Fruit fly (Drosophila melanogaster) whole organism, larva: ENCODE measurements around the gene Eip93F.

Source experiments
- noc ChIP-seq: fragments of 200-800 bp; sonication (Bioruptor generic); optimal IDR thresholded peaks from 3 replicates; lab custom pipeline; 2019; ENCODE audit warnings: missing biosample characterization, mild to moderate bottlenecking, missing genetic modification characterization, moderate library complexity

The Eip93F gene

DNA sequence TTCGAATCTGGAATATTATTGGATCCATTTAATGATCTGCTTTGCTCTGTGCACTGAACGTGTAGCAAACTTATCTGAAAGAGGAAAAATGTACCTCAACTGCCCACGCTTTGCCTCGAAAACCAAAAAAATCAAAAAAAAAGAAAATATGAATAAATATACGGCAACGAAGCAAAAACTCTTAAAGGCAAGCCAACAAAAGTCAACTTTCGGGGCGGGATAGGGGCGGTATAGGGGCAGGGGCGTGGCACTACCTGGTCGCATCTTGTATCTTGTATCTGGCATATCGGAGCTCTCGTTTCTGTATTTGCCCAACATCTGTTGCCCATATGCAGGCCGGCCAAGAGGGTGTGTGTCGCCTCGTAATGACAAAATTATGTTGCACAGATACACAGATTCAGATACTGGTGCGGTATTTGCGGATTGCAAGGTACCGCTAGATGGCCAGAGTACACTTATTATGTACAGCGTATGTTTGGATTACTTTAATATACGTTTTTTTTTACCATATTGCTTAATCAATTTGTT, 95.6 kb downstream of the Eip93F start:
- no peak for TF ChIP-seq noc (tag; lab: Kevin White, UChicago)

DNA sequence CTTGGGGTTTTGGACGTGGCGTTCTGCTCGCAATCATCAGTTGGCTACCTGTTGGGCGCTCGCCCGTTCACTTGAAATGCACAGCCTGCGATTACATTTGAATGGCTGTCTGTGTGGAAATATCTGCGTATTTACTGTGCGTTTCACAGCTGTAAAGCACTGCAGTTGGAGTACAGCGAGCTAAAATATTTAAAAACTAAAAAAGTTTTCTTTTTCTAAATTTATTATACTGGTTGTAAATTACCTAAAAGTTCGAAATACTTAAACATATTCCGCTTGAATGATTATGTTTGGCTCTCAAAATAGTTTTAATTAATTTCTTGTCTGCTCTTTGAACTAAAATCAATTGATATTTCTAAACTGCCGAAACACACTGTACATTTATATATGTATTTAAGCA, 97.3 kb downstream of the Eip93F start:
- TF ChIP-seq noc (tag; lab: Kevin White, UChicago): no peak

DNA sequence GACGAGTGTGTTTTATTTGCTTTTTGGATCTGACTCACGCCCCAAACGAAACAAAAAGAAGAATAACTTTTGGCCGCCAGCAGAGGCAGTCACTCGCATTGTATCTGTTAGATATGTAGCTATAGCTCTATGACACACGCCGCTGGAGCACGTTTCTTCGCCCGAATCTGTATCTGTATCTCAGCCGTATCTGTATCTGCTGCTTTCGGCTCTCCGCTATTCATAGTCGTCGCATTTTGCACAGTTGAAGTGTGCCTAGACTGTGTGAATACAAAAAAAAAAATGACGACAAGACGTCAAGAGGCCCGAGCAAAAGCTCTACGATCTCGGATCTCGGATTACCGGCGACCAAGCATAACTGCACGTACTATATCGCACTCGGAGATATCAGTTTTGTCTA, 97.8 kb downstream of the Eip93F start:
- TF ChIP-seq noc (tag; lab: Kevin White, UChicago): no peak

DNA sequence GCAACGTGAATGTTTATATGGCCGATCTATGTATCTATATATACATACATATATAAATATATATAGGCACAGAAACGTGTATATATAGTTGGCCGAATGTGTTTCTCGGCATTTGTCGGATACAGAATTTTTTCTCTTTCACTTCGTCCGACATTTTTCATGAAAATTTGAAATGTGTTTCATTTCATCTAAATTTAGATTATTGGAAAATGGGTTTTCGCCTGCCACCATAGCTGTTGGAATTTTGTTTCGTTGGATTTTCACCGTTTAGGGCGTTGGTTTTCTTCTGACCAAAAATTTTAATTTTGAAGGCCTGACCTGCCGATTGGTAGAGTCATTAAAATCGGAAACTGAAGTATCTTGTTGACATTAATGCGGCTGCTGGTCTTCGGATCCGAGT, 98.5 kb downstream of the Eip93F start:
- TF ChIP-seq noc (tag; lab: Kevin White, UChicago): no peak

DNA sequence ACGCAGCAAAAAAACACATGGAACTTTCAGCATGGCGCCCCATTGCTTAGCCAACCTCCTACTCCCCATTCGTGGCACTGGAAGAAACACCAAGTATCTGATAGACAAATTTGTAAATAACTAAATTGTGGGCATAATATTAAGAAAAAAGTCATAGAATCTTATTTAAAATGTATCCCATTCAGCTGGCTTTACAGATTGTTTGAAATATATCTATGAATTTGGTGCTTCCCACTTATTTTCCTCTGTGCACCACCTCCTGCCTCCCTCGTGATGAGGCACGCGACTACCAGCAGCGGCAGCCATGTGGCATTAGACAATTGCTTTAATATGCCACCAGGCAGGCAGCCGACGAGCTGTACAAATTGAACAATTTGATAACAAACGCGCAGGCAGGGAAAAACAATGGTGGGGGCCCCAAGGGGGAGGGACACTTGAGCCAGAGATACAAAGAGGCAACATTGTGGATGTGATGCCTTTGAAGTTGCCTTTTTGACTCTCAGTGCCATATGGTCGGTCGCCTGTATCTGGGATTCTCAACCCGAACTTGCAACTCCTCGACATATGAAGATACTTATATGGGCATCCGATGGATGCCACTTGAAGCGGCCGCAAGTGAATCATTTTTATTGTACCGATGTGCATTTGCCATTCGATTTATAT, 100.4 kb downstream of the Eip93F start:
- TF ChIP-seq noc (tag; lab: Kevin White, UChicago): no peak

DNA sequence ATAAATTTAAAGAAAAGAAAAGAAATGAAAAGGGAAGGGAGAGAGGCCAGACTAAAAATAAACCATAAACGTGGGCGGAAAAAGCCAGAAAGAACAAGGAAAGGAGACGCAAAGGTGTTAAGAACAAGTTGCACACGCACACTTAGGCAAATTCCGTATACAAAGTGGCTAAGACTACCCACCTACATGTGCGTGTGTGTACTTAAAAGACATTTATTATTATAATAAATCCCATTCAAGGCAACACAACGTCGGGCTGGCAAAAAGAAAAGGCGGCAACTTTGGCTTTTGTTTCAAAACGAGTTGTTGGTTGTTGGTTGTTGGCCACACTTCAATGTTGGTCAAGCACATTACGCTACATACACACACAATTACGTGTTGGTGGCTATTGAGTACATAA, 103.3 kb downstream of the Eip93F start:
- TF ChIP-seq noc (tag; lab: Kevin White, UChicago): no peak

DNA sequence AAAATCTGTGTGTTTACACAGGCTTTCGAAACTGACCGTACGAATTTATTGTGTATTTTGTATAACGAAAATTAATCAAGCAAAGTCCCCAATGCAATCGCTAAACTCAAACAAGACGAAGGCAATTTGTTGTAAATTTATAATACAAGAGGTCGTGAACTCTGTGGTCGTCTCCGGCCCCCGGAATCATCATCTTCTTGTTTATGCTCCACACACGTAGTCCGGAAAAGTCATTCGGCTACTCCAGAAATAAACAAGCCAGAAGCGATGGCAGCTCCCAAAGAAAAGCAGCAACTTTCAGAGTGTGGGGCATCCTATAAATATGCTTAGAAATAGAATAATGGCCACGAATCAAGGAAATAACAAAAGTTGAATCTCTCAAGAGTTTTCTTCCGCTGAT, 104.3 kb downstream of the Eip93F start:
- no peak for TF ChIP-seq noc (tag; lab: Kevin White, UChicago)

DNA sequence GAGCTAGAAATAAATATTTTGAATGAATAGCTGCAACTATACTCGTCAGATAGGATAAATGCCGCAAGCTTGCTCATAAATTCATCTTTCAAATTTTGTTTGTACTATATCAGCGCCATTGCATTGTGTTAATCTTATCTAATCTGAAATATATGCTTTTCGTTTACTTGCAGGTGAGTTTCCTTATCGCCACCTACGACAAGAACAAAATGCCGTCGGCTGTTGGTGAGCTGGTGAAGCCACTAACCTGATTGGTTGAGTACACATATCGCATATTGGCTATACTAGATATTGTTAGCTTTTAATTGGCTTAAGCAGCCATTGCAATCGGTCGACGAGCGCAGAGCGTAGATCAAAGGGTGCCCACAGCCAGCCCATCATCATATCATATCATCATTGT, 104.8 kb downstream of the Eip93F start:
- no peak for TF ChIP-seq noc (tag; lab: Kevin White, UChicago)

DNA sequence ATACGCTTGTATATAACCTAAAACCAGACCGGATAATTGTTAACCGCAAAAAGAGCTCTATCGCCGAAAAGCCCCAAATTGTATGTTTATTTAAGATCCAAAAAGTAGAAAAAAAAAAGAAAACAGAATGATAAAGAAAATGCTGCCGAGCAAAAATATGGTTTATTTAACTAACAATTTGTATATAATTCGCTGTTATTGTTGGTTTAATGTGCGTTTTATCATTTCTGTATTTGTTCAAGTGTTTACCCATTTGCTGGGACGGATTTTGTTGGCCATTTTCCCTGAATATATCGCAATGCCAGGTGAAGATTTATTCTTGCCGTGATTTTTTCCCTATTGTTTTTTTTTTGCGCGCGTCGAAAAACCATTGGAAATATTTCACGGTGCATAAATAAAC, 108.2 kb downstream of the Eip93F start:
- peak; percentile 7 for TF ChIP-seq noc (tag; lab: Kevin White, UChicago)
